Fruit fly (Drosophila melanogaster) whole organism, embryonic: ENCODE measurements around the gene CG34125.

Source experiments
- Atf3 ChIP-seq: fragments of 200-800 bp; sonication (Bioruptor generic); optimal IDR thresholded peaks from 3 replicates; lab custom pipeline; 2016; ENCODE audit warnings: missing biosample characterization, missing genetic modification characterization
- BEAF-32 ChIP-seq: fragments of 200-800 bp; sonication (Bioruptor generic); optimal IDR thresholded peaks from 3 replicates; lab custom pipeline; 2017; ENCODE audit warnings: missing biosample characterization, missing genetic modification characterization, mild to moderate bottlenecking, moderate library complexity, missing genetic modification reagents
- Bgb ChIP-seq: fragments of 200-800 bp; sonication (Bioruptor generic); IDR thresholded peaks from 2 replicates; pipeline ENCODE4 v1.3.6; 2022; ENCODE audit warnings: missing biosample characterization, missing genetic modification characterization; ENCODE audit not compliant: partially characterized antibody
- CG10274 ChIP-seq: fragments of 200-800 bp; sonication (Bioruptor generic); optimal IDR thresholded peaks from 3 replicates; lab custom pipeline; 2017; ENCODE audit warnings: missing biosample characterization, mild to moderate bottlenecking, missing genetic modification characterization
- CG10565 ChIP-seq: fragments of 200-800 bp; sonication (Bioruptor generic); optimal IDR thresholded peaks from 3 replicates; lab custom pipeline; 2016; ENCODE audit warnings: missing biosample characterization, mild to moderate bottlenecking, missing genetic modification characterization
- CG10959 ChIP-seq: fragments of 200-800 bp; sonication (Bioruptor generic); IDR thresholded peaks from 2 replicates; pipeline ENCODE4 v1.3.6; 2022; ENCODE audit warnings: missing biosample characterization, missing genetic modification characterization
- CG11247 ChIP-seq: fragments of 200-800 bp; sonication (Bioruptor generic); IDR thresholded peaks from 2 replicates; pipeline ENCODE4 v1.3.6; 2022; ENCODE audit warnings: missing biosample characterization, missing genetic modification characterization
- CG11560 ChIP-seq: fragments of 200-800 bp; sonication (Bioruptor generic); IDR thresholded peaks from 3 replicates; pipeline ENCODE4 v1.3.6; 2022; ENCODE audit warnings: missing biosample characterization, missing genetic modification characterization
- CG11696 ChIP-seq: fragments of 200-800 bp; sonication (Bioruptor generic); IDR thresholded peaks from 2 replicates; pipeline ENCODE4 v1.3.6; 2022; ENCODE audit warnings: missing biosample characterization, missing genetic modification characterization
- CG11723 ChIP-seq: fragments of 200-800 bp; sonication (Bioruptor generic); optimal IDR thresholded peaks from 2 replicates; lab custom pipeline; 2017; ENCODE audit warnings: missing biosample characterization, mild to moderate bottlenecking, missing genetic modification characterization
- CG14710 ChIP-seq: fragments of 200-800 bp; sonication (Bioruptor generic); optimal IDR thresholded peaks from 3 replicates; lab custom pipeline; 2019; ENCODE audit warnings: missing biosample characterization, mild to moderate bottlenecking, missing genetic modification characterization, moderate library complexity
- CG17186 ChIP-seq: fragments of 200-800 bp; sonication (Bioruptor generic); optimal IDR thresholded peaks from 3 replicates; lab custom pipeline; 2017; ENCODE audit warnings: missing biosample characterization, missing genetic modification reagents, missing genetic modification characterization
- CG17359 ChIP-seq: fragments of 200-800 bp; sonication (Bioruptor generic); optimal IDR thresholded peaks from 3 replicates; lab custom pipeline; 2018; ENCODE audit warnings: missing biosample characterization, mild to moderate bottlenecking, missing genetic modification characterization, moderate library complexity
- CG18599 ChIP-seq: fragments of 200-800 bp; sonication (Bioruptor generic); optimal IDR thresholded peaks from 3 replicates; lab custom pipeline; 2017; ENCODE audit warnings: missing biosample characterization, missing genetic modification characterization, mild to moderate bottlenecking, moderate library complexity, missing genetic modification reagents
- CG2116 ChIP-seq: fragments of 200-800 bp; sonication (Bioruptor generic); optimal IDR thresholded peaks from 3 replicates; lab custom pipeline; 2018; ENCODE audit warnings: missing biosample characterization, mild to moderate bottlenecking, missing genetic modification characterization
- CG2889 ChIP-seq: fragments of 200-800 bp; sonication (Bioruptor generic); IDR thresholded peaks from 3 replicates; pipeline ENCODE4 v1.3.6; 2022; ENCODE audit warnings: missing biosample characterization, missing genetic modification characterization
- CG3407 ChIP-seq: fragments of 200-800 bp; sonication (Bioruptor generic); optimal IDR thresholded peaks from 2 replicates; lab custom pipeline; 2018; ENCODE audit warnings: missing biosample characterization, mild to moderate bottlenecking, missing genetic modification characterization
- CG4282 ChIP-seq: fragments of 200-800 bp; sonication (Bioruptor generic); optimal IDR thresholded peaks from 2 replicates; lab custom pipeline; 2016; ENCODE audit warnings: missing biosample characterization, missing genetic modification characterization
- CG4707 ChIP-seq: fragments of 200-800 bp; sonication (Bioruptor generic); optimal IDR thresholded peaks from 2 replicates; lab custom pipeline; 2018; ENCODE audit warnings: missing biosample characterization, mild to moderate bottlenecking, missing genetic modification characterization, moderate library complexity
- CG6689 ChIP-seq: fragments of 200-800 bp; sonication (Bioruptor generic); IDR thresholded peaks from 2 replicates; pipeline ENCODE4 v1.3.6; 2022; ENCODE audit warnings: missing biosample characterization, missing genetic modification characterization
- CG6854 ChIP-seq: fragments of 200-800 bp; sonication (Bioruptor generic); optimal IDR thresholded peaks from 3 replicates; lab custom pipeline; 2017; ENCODE audit warnings: missing biosample characterization, mild to moderate bottlenecking, missing genetic modification characterization
- CG7963 ChIP-seq: fragments of 200-800 bp; sonication (Bioruptor generic); IDR thresholded peaks from 3 replicates; pipeline ENCODE4 v1.3.6; 2022; ENCODE audit warnings: missing biosample characterization, missing genetic modification characterization; ENCODE audit not compliant: partially characterized antibody
- CG8359 ChIP-seq: fragments of 200-800 bp; sonication (Bioruptor generic); optimal IDR thresholded peaks from 2 replicates; lab custom pipeline; 2017; ENCODE audit warnings: missing biosample characterization, mild to moderate bottlenecking, missing genetic modification characterization, borderline replicate concordance
- CG8765 ChIP-seq: fragments of 200-800 bp; sonication (Bioruptor generic); IDR thresholded peaks from 2 replicates; pipeline ENCODE4 v1.3.6; 2022; ENCODE audit warnings: missing biosample characterization, missing genetic modification characterization
- Dad ChIP-seq: fragments of 200-800 bp; sonication (Bioruptor generic); optimal IDR thresholded peaks from 3 replicates; lab custom pipeline; 2016; ENCODE audit warnings: missing biosample characterization, missing genetic modification characterization
- ERR ChIP-seq: fragments of 200-800 bp; sonication (Bioruptor generic); optimal IDR thresholded peaks from 2 replicates; lab custom pipeline; 2016; ENCODE audit warnings: missing biosample characterization, missing genetic modification characterization
- Ets65A ChIP-seq: fragments of 200-800 bp; sonication (Bioruptor generic); peaks from one replicate; lab custom pipeline; 2016; ENCODE audit warnings: missing biosample characterization, missing genetic modification characterization
- HLH54F ChIP-seq: fragments of 200-800 bp; sonication (Bioruptor generic); optimal IDR thresholded peaks from 3 replicates; lab custom pipeline; 2016; ENCODE audit warnings: missing biosample characterization, missing genetic modification characterization
- HLHmδ ChIP-seq: fragments of 200-800 bp; sonication (Bioruptor generic); optimal IDR thresholded peaks from 2 replicates; lab custom pipeline; 2018; ENCODE audit warnings: missing biosample characterization, mild to moderate bottlenecking, missing genetic modification characterization, moderate library complexity
- Hmx ChIP-seq: fragments of 200-800 bp; sonication (Bioruptor generic); optimal IDR thresholded peaks from 2 replicates; lab custom pipeline; 2016; ENCODE audit warnings: missing biosample characterization, missing genetic modification characterization
- Max ChIP-seq: fragments of 200-800 bp; sonication (Bioruptor generic); optimal IDR thresholded peaks from 2 replicates; lab custom pipeline; 2016; ENCODE audit warnings: missing biosample characterization, mild to moderate bottlenecking, missing genetic modification characterization
- Rx ChIP-seq: fragments of 200-800 bp; sonication (Bioruptor generic); IDR thresholded peaks from 2 replicates; pipeline ENCODE4 v1.3.6; 2022; ENCODE audit warnings: missing biosample characterization, missing genetic modification characterization
- ac ChIP-seq: fragments of 200-800 bp; sonication (Bioruptor generic); optimal IDR thresholded peaks from 3 replicates; lab custom pipeline; 2017; ENCODE audit warnings: missing biosample characterization, mild to moderate bottlenecking, missing genetic modification characterization
- al ChIP-seq: fragments of 200-800 bp; sonication (Bioruptor generic); IDR thresholded peaks from 2 replicates; pipeline ENCODE4 v1.3.6; 2022; ENCODE audit warnings: missing biosample characterization, missing genetic modification characterization
- br ChIP-seq: fragments of >200 bp; optimal IDR thresholded peaks from 2 replicates; lab custom pipeline; 2017
- crc ChIP-seq: fragments of 200-800 bp; sonication (Bioruptor generic); optimal IDR thresholded peaks from 2 replicates; lab custom pipeline; 2016; ENCODE audit warnings: missing biosample characterization, missing genetic modification characterization
- dmrt11E ChIP-seq: fragments of 200-800 bp; sonication (Bioruptor generic); optimal IDR thresholded peaks from 3 replicates; lab custom pipeline; 2018; ENCODE audit warnings: missing biosample characterization, mild to moderate bottlenecking, missing genetic modification characterization, moderate library complexity
- en ChIP-seq: fragments of 200-800 bp; sonication (Bioruptor generic); optimal IDR thresholded peaks from 2 replicates; lab custom pipeline; 2016; ENCODE audit warnings: missing biosample characterization, missing genetic modification characterization
- fd64A ChIP-seq: fragments of 200-800 bp; sonication (Bioruptor generic); optimal IDR thresholded peaks from 3 replicates; lab custom pipeline; 2018; ENCODE audit warnings: missing biosample characterization, mild to moderate bottlenecking, missing genetic modification characterization
- gsb-n ChIP-seq: fragments of 200-800 bp; sonication (Bioruptor generic); optimal IDR thresholded peaks from 3 replicates; lab custom pipeline; 2018; ENCODE audit warnings: missing biosample characterization, mild to moderate bottlenecking, missing genetic modification characterization
- hbn ChIP-seq: fragments of 200-800 bp; sonication (Bioruptor generic); IDR thresholded peaks from 2 replicates; pipeline ENCODE4 v1.3.6; 2022; ENCODE audit warnings: missing biosample characterization, missing genetic modification characterization; ENCODE audit not compliant: partially characterized antibody
- her ChIP-seq: fragments of 200-800 bp; sonication (Bioruptor generic); optimal IDR thresholded peaks from 2 replicates; lab custom pipeline; 2016; ENCODE audit warnings: missing biosample characterization, missing genetic modification characterization
- lola ChIP-seq, 3 experiments: fragments of >200 bp in 2 of 3; fragments of 200-800 bp in 1 of 3; sonication (Bioruptor generic) in 1 of 3; optimal IDR thresholded peaks; 2 replicates each; lab custom pipeline; 2017 to 2019; ENCODE audit warnings: missing biosample characterization in 3 of 3, missing genetic modification characterization in 3 of 3, mild to moderate bottlenecking in 1 of 3, moderate library complexity in 1 of 3
- pita ChIP-seq: fragments of 200-800 bp; sonication (Bioruptor generic); optimal IDR thresholded peaks from 2 replicates; lab custom pipeline; 2017; ENCODE audit warnings: missing biosample characterization, mild to moderate bottlenecking, missing genetic modification characterization
- pum ChIP-seq: fragments of 200-800 bp; sonication (Bioruptor generic); optimal IDR thresholded peaks from 2 replicates; lab custom pipeline; 2016; ENCODE audit warnings: missing biosample characterization, missing genetic modification characterization
- trh ChIP-seq: fragments of 200-800 bp; sonication (Bioruptor generic); optimal IDR thresholded peaks from 2 replicates; lab custom pipeline; 2016; ENCODE audit warnings: missing biosample characterization, missing genetic modification characterization
- wdn ChIP-seq: fragments of 200-800 bp; sonication (Bioruptor generic); IDR thresholded peaks from 2 replicates; pipeline ENCODE4 v1.3.6; 2022; ENCODE audit warnings: missing biosample characterization, missing genetic modification characterization
- wek ChIP-seq: fragments of 200-800 bp; sonication (Bioruptor generic); optimal IDR thresholded peaks from 3 replicates; lab custom pipeline; 2018; ENCODE audit warnings: missing biosample characterization, mild to moderate bottlenecking, missing genetic modification characterization, moderate library complexity
- wor ChIP-seq: fragments of 200-800 bp; sonication (Bioruptor generic); IDR thresholded peaks from 2 replicates; pipeline ENCODE4 v1.3.6; 2022; ENCODE audit warnings: missing biosample characterization, missing genetic modification characterization
- zf30C ChIP-seq: fragments of 200-800 bp; sonication (Bioruptor generic); optimal IDR thresholded peaks from 3 replicates; lab custom pipeline; 2018; ENCODE audit warnings: missing biosample characterization, mild to moderate bottlenecking, missing genetic modification characterization

Gene CG34125

DNA sequence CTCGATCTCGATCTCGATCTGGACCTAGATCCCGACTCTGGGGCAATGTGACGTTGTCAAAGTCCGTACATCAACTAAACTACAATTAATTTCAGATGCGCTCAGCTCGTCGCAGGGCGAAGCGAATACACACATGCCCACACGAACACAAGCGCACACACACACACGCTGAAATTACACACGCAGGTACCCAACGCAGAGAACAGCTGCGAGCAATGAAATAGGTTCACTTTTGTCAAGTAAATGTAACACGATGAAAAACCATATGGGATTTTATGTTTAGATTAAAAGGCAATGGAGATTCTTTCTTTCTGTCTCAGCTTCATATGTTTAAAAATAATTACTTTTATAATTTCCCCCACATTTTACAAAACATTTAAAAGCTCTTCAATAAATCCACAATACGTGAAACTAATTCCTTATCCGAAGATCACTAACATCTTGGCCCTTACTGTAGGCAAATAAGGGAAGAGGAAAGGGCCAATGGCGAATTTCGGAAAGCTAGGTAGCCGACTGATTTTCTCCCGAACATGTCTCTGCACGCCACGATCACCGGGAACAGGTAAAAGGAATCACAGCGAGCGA is 34.9 kb downstream of the CG34125 start (continued):
- peak; percentile 76 for TF ChIP-seq CG17359 (tag; lab: Kevin White, UChicago)
- no peak for TF ChIP-seq wek (GFP tag; lab: Kevin White, UChicago)
- peak; percentile 59 for TF ChIP-seq crc (GFP tag; lab: Kevin White, UChicago)
- TF ChIP-seq CG10959 = peak; percentile 70
- TF ChIP-seq CG11696 (GFP tag; lab: Robert Waterston, UW) = peak; percentile 99
- peak; percentile 68; the same call in 2 of the 3 replicates for TF ChIP-seq CG2889 (GFP tag; lab: Robert Waterston, UW)
- peak; percentile 46 for TF ChIP-seq her (GFP tag; lab: Kevin White, UChicago)
- peak; percentile 56 for TF ChIP-seq wor (GFP tag; lab: Robert Waterston, UW)
- peak; percentile 55; the same call in 2 of the 3 replicates for TF ChIP-seq CG11560
- TF ChIP-seq Bgb = no peak
- TF ChIP-seq ac = peak; percentile 82
- TF ChIP-seq Rx (GFP tag; lab: Robert Waterston, UW) = peak; percentile 70
- peak; percentile 45 for TF ChIP-seq en (GFP tag; lab: Kevin White, UChicago)
- peak; percentile 79 for TF ChIP-seq al (GFP tag; lab: Robert Waterston, UW)
- TF ChIP-seq pita = no peak
- TF ChIP-seq wdn = peak; percentile 58
- TF ChIP-seq CG3407 (GFP tag; lab: Kevin White, UChicago) = peak; percentile 62
- peak in 1 of 3 experiments; percentile 94 for TF ChIP-seq lola (GFP tag; optimal IDR thresholded peaks at IDR 0.05; lab: Kevin White, UChicago)
- no peak for TF ChIP-seq fd64A (GFP tag; lab: Kevin White, UChicago)
- TF ChIP-seq trh (GFP tag; lab: Kevin White, UChicago) = no peak
- peak; percentile 68 for TF ChIP-seq CG8359
- no peak for TF ChIP-seq CG17186 (GFP tag; lab: Kevin White, UChicago)
- peak; percentile 59 for TF ChIP-seq CG2116 (GFP tag; lab: Kevin White, UChicago)
- peak; percentile 44 for TF ChIP-seq Atf3 (GFP tag; lab: Kevin White, UChicago)
- TF ChIP-seq zf30C (GFP tag; lab: Kevin White, UChicago) = no peak
- peak; percentile 38 for TF ChIP-seq CG10274 (GFP tag; lab: Kevin White, UChicago)
- TF ChIP-seq CG4282 = no peak
- peak; percentile 78 for TF ChIP-seq CG6689 (GFP tag; lab: Robert Waterston, UW)
- TF ChIP-seq CG18599 = peak; percentile 85
- TF ChIP-seq Max (GFP tag; lab: Kevin White, UChicago) = peak; percentile 78
- peak; percentile 87 for TF ChIP-seq CG14710
- peak; percentile 93 for TF ChIP-seq Ets65A (GFP tag; lab: Kevin White, UChicago)
- no peak for TF ChIP-seq hbn (GFP tag; lab: Robert Waterston, UW)
- peak; percentile 71 for TF ChIP-seq CG8765
- no peak for TF ChIP-seq br (lab: Kevin White, UChicago)
- TF ChIP-seq BEAF-32 = no peak
- peak; percentile 54 for TF ChIP-seq ERR
- TF ChIP-seq CG10565 = no peak
- peak; percentile 69 for TF ChIP-seq Hmx (GFP tag; lab: Kevin White, UChicago)
- TF ChIP-seq CG4707 (GFP tag; lab: Kevin White, UChicago) = peak; percentile 69
- TF ChIP-seq dmrt11E (tag; lab: Kevin White, UChicago) = peak; percentile 93
- peak; percentile 56 for TF ChIP-seq HLH54F (GFP tag; lab: Kevin White, UChicago)
- TF ChIP-seq CG6854 (GFP tag; lab: Kevin White, UChicago) = peak; percentile 82
- TF ChIP-seq CG7963 (GFP tag; lab: Robert Waterston, UW) = no peak
- peak; percentile 79 for TF ChIP-seq pum
- peak; percentile 63 for TF ChIP-seq CG11723 (GFP tag; lab: Kevin White, UChicago)
- no peak for TF ChIP-seq HLHmδ (GFP tag; lab: Kevin White, UChicago)
- TF ChIP-seq CG11247 = peak; percentile 59
- TF ChIP-seq Dad = peak; percentile 53
- peak; percentile 73 for TF ChIP-seq gsb-n
